Fruit fly (Drosophila melanogaster): Measurements from ENCODE around the gene CG33689.

CG33689 gene

dm6 chr3L:16231857-16232256 lies 31.8 kb downstream of the CG33689 start, which contains the start of the genes PDCD-5 and MED10 (continued):
- TF ChIP-seq wek (GFP tag; optimal IDR thresholded peaks at IDR 0.05) (no peak), aop (GFP tag; IDR thresholded peaks at IDR 0.05) (no peak), Chrac-16 (GFP tag; optimal IDR thresholded peaks at IDR 0.05) (no peak), toy (GFP tag; IDR thresholded peaks at IDR 0.05) (no peak), CG10431 (GFP tag; optimal IDR thresholded peaks at IDR 0.05) (no peak), CkIIα-i1 (GFP tag; IDR thresholded peaks at IDR 0.05) (no peak), dimm (GFP tag; IDR thresholded peaks at IDR 0.05) (no peak), Dbx (GFP tag; IDR thresholded peaks at IDR 0.05) (no peak), vfl (GFP tag; optimal IDR thresholded peaks at IDR 0.05) (no peak), CG13123 (GFP tag; optimal IDR thresholded peaks at IDR 0.05) (no peak), Poxn (GFP tag; IDR thresholded peaks at IDR 0.05) (no peak), zf30C (GFP tag; optimal IDR thresholded peaks at IDR 0.05) (no peak), CG11085 (GFP tag; IDR thresholded peaks at IDR 0.05) (no peak), twi (tag; optimal IDR thresholded peaks at IDR 0.05) (no peak), CG2202 (tag; optimal IDR thresholded peaks at IDR 0.05) (no peak), slbo (GFP tag; IDR thresholded peaks at IDR 0.05) (no peak), CG10209 (GFP tag; optimal IDR thresholded peaks at IDR 0.05) (no peak), al (GFP tag; IDR thresholded peaks at IDR 0.05) (no peak), CG8089 (GFP tag; optimal IDR thresholded peaks at IDR 0.05) (no peak), grau (tag; optimal IDR thresholded peaks at IDR 0.05) (no peak), CG18011 (GFP tag; optimal IDR thresholded peaks at IDR 0.05) (no peak), luna (GFP tag; optimal IDR thresholded peaks at IDR 0.05) (no peak), sd (tag; optimal IDR thresholded peaks at IDR 0.05) (no peak), gem (tag; optimal IDR thresholded peaks at IDR 0.05) (no peak), cwo (GFP tag; optimal IDR thresholded peaks at IDR 0.05) (no peak), CG6854 (GFP tag; optimal IDR thresholded peaks at IDR 0.05) (no peak), B-H2 (GFP tag; optimal IDR thresholded peaks at IDR 0.05) (no peak), Fer1 (GFP tag; optimal IDR thresholded peaks at IDR 0.05) (no peak), CG2678 (tag; optimal IDR thresholded peaks at IDR 0.05) (no peak), vnd (GFP tag; IDR thresholded peaks at IDR 0.05; ENCODE audit: partially characterized antibody) (no peak), CG4328 (GFP tag; optimal IDR thresholded peaks at IDR 0.05) (no peak), CG32532 (GFP tag; IDR thresholded peaks at IDR 0.05) (no peak), jing (GFP tag; optimal IDR thresholded peaks at IDR 0.05) (no peak), Ssrp (tag; optimal IDR thresholded peaks at IDR 0.05) (no peak), exex (tag; optimal IDR thresholded peaks at IDR 0.05) (no peak), Six4 (GFP tag; optimal IDR thresholded peaks at IDR 0.05) (no peak), her (GFP tag; optimal IDR thresholded peaks at IDR 0.05) (peak; percentile 100), CG13624 (GFP tag; optimal IDR thresholded peaks at IDR 0.05) (peak; percentile 10), TFAM (GFP tag; optimal IDR thresholded peaks at IDR 0.05) (no peak), zen (tag; optimal IDR thresholded peaks at IDR 0.05) (peak; percentile 36), CG12744 (GFP tag; optimal IDR thresholded peaks at IDR 0.05) (no peak), Nf-YA (GFP tag; IDR thresholded peaks at IDR 0.05) (no peak), h (optimal IDR thresholded peaks at IDR 0.05) (no peak), CG15011 (GFP tag; optimal IDR thresholded peaks at IDR 0.05) (no peak), pan (optimal IDR thresholded peaks at IDR 0.05) (no peak), pan (GFP tag; optimal IDR thresholded peaks at IDR 0.05 in 1 of 2, IDR thresholded peaks at IDR 0.05 in 1 of 2) (no peak), ase (GFP tag; IDR thresholded peaks at IDR 0.05) (no peak), H2.0 (GFP tag; IDR thresholded peaks at IDR 0.05) (no peak), CG18262 (tag; optimal IDR thresholded peaks at IDR 0.05) (no peak), CG9609 (GFP tag; optimal IDR thresholded peaks at IDR 0.05) (no peak), emc (GFP tag; optimal IDR thresholded peaks at IDR 0.05) (no peak), PHDP (tag; optimal IDR thresholded peaks at IDR 0.05) (no peak), Opbp (GFP tag; IDR thresholded peaks at IDR 0.05; ENCODE audit: partially characterized antibody) (peak; percentile 50; the same call in 1 of the 3 replicates)
